Fruit fly (Drosophila melanogaster) whole organism, embryonic: ENCODE data around the gene CG42340.

Source experiments
- Ada2b ChIP-seq: fragments of 200-800 bp; sonication (Bioruptor generic); IDR thresholded peaks from 2 replicates; pipeline ENCODE4 v1.3.6; 2022; ENCODE audit warnings: missing biosample characterization, missing genetic modification characterization
- Atf-2 ChIP-seq: fragments of 200-800 bp; sonication (Bioruptor generic); optimal IDR thresholded peaks from 2 replicates; lab custom pipeline; 2016; ENCODE audit warnings: missing biosample characterization, missing genetic modification characterization
- CG10267 ChIP-seq: fragments of 200-800 bp; sonication (Bioruptor generic); optimal IDR thresholded peaks from 2 replicates; lab custom pipeline; 2018; ENCODE audit warnings: missing biosample characterization, mild to moderate bottlenecking, missing genetic modification characterization, moderate library complexity
- CG10431 ChIP-seq: fragments of 200-800 bp; sonication (Bioruptor generic); optimal IDR thresholded peaks from 3 replicates; lab custom pipeline; 2018; ENCODE audit warnings: missing biosample characterization, mild to moderate bottlenecking, missing genetic modification characterization
- CG11085 ChIP-seq: fragments of 200-800 bp; sonication (Bioruptor generic); IDR thresholded peaks from 2 replicates; pipeline ENCODE4 v1.3.6; 2022; ENCODE audit warnings: missing biosample characterization, missing genetic modification characterization
- CG11093 ChIP-seq: fragments of 200-800 bp; sonication (Bioruptor generic); IDR thresholded peaks from 3 replicates; pipeline ENCODE4 v1.3.6; 2022; ENCODE audit warnings: missing biosample characterization, missing genetic modification characterization
- CG11696 ChIP-seq: fragments of 200-800 bp; sonication (Bioruptor generic); IDR thresholded peaks from 2 replicates; pipeline ENCODE4 v1.3.6; 2022; ENCODE audit warnings: missing biosample characterization, missing genetic modification characterization
- CG12659 ChIP-seq: fragments of 200-800 bp; sonication (Bioruptor generic); optimal IDR thresholded peaks from 3 replicates; lab custom pipeline; 2017; ENCODE audit warnings: mild to moderate bottlenecking, missing biosample characterization, missing genetic modification reagents, missing genetic modification characterization
- CG12744 ChIP-seq: fragments of 200-800 bp; sonication (Bioruptor generic); optimal IDR thresholded peaks from 2 replicates; lab custom pipeline; 2016; ENCODE audit warnings: missing biosample characterization, missing genetic modification characterization
- CG13123 ChIP-seq: fragments of 200-800 bp; sonication (Bioruptor generic); optimal IDR thresholded peaks from 2 replicates; lab custom pipeline; 2016; ENCODE audit warnings: missing biosample characterization, missing genetic modification characterization
- CG13287 ChIP-seq: fragments of 200-800 bp; sonication (Bioruptor generic); IDR thresholded peaks from 2 replicates; pipeline ENCODE4 v1.3.6; 2022; ENCODE audit warnings: missing biosample characterization, missing genetic modification characterization; ENCODE audit not compliant: partially characterized antibody
- CG15269 ChIP-seq: fragments of 200-800 bp; sonication (Bioruptor generic); optimal IDR thresholded peaks from 2 replicates; lab custom pipeline; 2018; ENCODE audit warnings: missing biosample characterization, mild to moderate bottlenecking, missing genetic modification characterization, moderate library complexity
- CG1529 ChIP-seq: fragments of 200-800 bp; sonication (Bioruptor generic); optimal IDR thresholded peaks from 3 replicates; lab custom pipeline; 2018; ENCODE audit warnings: missing biosample characterization, missing genetic modification characterization
- CG17612 ChIP-seq: fragments of 200-800 bp; sonication (Bioruptor generic); IDR thresholded peaks from 2 replicates; pipeline ENCODE4 v1.3.6; 2022; ENCODE audit warnings: missing biosample characterization, missing genetic modification characterization
- CG3065 ChIP-seq: fragments of 200-800 bp; sonication (Bioruptor generic); optimal IDR thresholded peaks from 2 replicates; lab custom pipeline; 2016; ENCODE audit warnings: missing biosample characterization, missing genetic modification characterization
- CG42726 ChIP-seq: fragments of 200-800 bp; sonication (Bioruptor generic); IDR thresholded peaks from 2 replicates; pipeline ENCODE4 v1.3.6; 2022; ENCODE audit warnings: missing biosample characterization, missing genetic modification characterization; ENCODE audit not compliant: partially characterized antibody
- CG9817 ChIP-seq: fragments of 200-800 bp; sonication (Bioruptor generic); optimal IDR thresholded peaks from 2 replicates; lab custom pipeline; 2018; ENCODE audit warnings: missing biosample characterization, mild to moderate bottlenecking, missing genetic modification characterization, moderate library complexity
- CkIIα-i1 ChIP-seq: fragments of 200-800 bp; sonication (Bioruptor generic); IDR thresholded peaks from 2 replicates; pipeline ENCODE4 v1.3.6; 2022; ENCODE audit warnings: missing biosample characterization, missing genetic modification characterization
- Dbx ChIP-seq: fragments of 200-800 bp; sonication (Bioruptor generic); IDR thresholded peaks from 3 replicates; pipeline ENCODE4 v1.3.6; 2022; ENCODE audit warnings: missing biosample characterization, missing genetic modification characterization
- Deaf1 ChIP-seq: fragments of 200-800 bp; optimal IDR thresholded peaks from 3 replicates; lab custom pipeline; 2019; ENCODE audit warnings: missing biosample characterization, mild to moderate bottlenecking, missing genetic modification characterization, moderate library complexity
- Dek ChIP-seq: fragments of 200-800 bp; sonication (Bioruptor generic); optimal IDR thresholded peaks from 3 replicates; lab custom pipeline; 2019; ENCODE audit warnings: missing biosample characterization, mild to moderate bottlenecking, missing genetic modification characterization, moderate library complexity
- E2f1 ChIP-seq: fragments of 200-800 bp; sonication (Bioruptor generic); IDR thresholded peaks from 2 replicates; pipeline ENCODE4 v1.3.6; 2022; ENCODE audit warnings: missing biosample characterization, missing genetic modification characterization
- HLHmδ ChIP-seq: fragments of 200-800 bp; sonication (Bioruptor generic); optimal IDR thresholded peaks from 2 replicates; lab custom pipeline; 2018; ENCODE audit warnings: missing biosample characterization, mild to moderate bottlenecking, missing genetic modification characterization, moderate library complexity
- MESR4 ChIP-seq: fragments of 200-800 bp; sonication (Bioruptor generic); optimal IDR thresholded peaks from 2 replicates; lab custom pipeline; 2018; ENCODE audit warnings: missing biosample characterization, mild to moderate bottlenecking, missing genetic modification characterization, moderate library complexity
- MTF-1 ChIP-seq: fragments of 200-800 bp; sonication (Bioruptor generic); optimal IDR thresholded peaks from 2 replicates; lab custom pipeline; 2018; ENCODE audit warnings: missing biosample characterization, mild to moderate bottlenecking, missing genetic modification characterization, borderline replicate concordance
- Mes4 ChIP-seq: fragments of 200-800 bp; sonication (Bioruptor generic); optimal IDR thresholded peaks from 2 replicates; lab custom pipeline; 2016; ENCODE audit warnings: missing biosample characterization, missing genetic modification characterization
- NfI ChIP-seq: fragments of 200-800 bp; sonication (Bioruptor generic); optimal IDR thresholded peaks from 3 replicates; lab custom pipeline; 2018; ENCODE audit warnings: missing biosample characterization, mild to moderate bottlenecking, missing genetic modification characterization, moderate library complexity
- Opbp ChIP-seq: fragments of 200-800 bp; sonication (Bioruptor generic); IDR thresholded peaks from 3 replicates; pipeline ENCODE4 v1.3.6; 2022; ENCODE audit warnings: missing biosample characterization, missing genetic modification characterization; ENCODE audit not compliant: partially characterized antibody
- Sox100B ChIP-seq: fragments of 200-800 bp; sonication (Bioruptor generic); optimal IDR thresholded peaks from 3 replicates; lab custom pipeline; 2018; ENCODE audit warnings: missing biosample characterization, mild to moderate bottlenecking, missing genetic modification characterization
- Sry-δ ChIP-seq: fragments of 200-800 bp; sonication (Bioruptor generic); optimal IDR thresholded peaks from 2 replicates; lab custom pipeline; 2016; ENCODE audit warnings: missing biosample characterization, missing genetic modification characterization
- Xrp1 ChIP-seq: fragments of 200-800 bp; sonication (Bioruptor generic); IDR thresholded peaks from 2 replicates; pipeline ENCODE4 v1.3.6; 2022; ENCODE audit warnings: missing biosample characterization, missing genetic modification characterization
- bcd ChIP-seq: fragments of 200-800 bp; sonication (Bioruptor generic); optimal IDR thresholded peaks from 2 replicates; lab custom pipeline; 2017; ENCODE audit warnings: missing biosample characterization, mild to moderate bottlenecking, missing genetic modification characterization
- cg ChIP-seq: fragments of 200-800 bp; sonication (Bioruptor generic); optimal IDR thresholded peaks from 3 replicates; lab custom pipeline; 2019; ENCODE audit warnings: missing biosample characterization, mild to moderate bottlenecking, missing genetic modification characterization, moderate library complexity
- crp ChIP-seq, 2 experiments: fragments of 200-800 bp; sonication (Bioruptor generic); optimal IDR thresholded peaks; 2 replicates in 1 of 2; 3 replicates in 1 of 2; lab custom pipeline; 2017; ENCODE audit warnings: missing biosample characterization in 2 of 2, missing genetic modification characterization in 2 of 2, mild to moderate bottlenecking in 1 of 2, moderate library complexity in 1 of 2
- danr ChIP-seq: fragments of 200-800 bp; sonication (Bioruptor generic); IDR thresholded peaks from 2 replicates; pipeline ENCODE4 v1.3.6; 2022; ENCODE audit warnings: missing biosample characterization, missing genetic modification characterization
- dmrt99B ChIP-seq: fragments of 200-800 bp; sonication (Bioruptor generic); optimal IDR thresholded peaks from 2 replicates; lab custom pipeline; 2018; ENCODE audit warnings: missing biosample characterization, mild to moderate bottlenecking, missing genetic modification characterization, moderate library complexity
- fu2 ChIP-seq: fragments of 200-800 bp; sonication (Bioruptor generic); optimal IDR thresholded peaks from 2 replicates; lab custom pipeline; 2016; ENCODE audit warnings: missing biosample characterization, missing genetic modification characterization
- h ChIP-seq: fragments of >200 bp; optimal IDR thresholded peaks from 2 replicates; lab custom pipeline; 2017
- ind ChIP-seq: fragments of 200-800 bp; sonication (Bioruptor generic); optimal IDR thresholded peaks from 3 replicates; lab custom pipeline; 2016; ENCODE audit warnings: missing biosample characterization, missing genetic modification characterization
- insv ChIP-seq, 2 experiments: fragments of 200-800 bp; sonication (Bioruptor generic); optimal IDR thresholded peaks; 3 replicates each; lab custom pipeline; 2016 to 2018; ENCODE audit warnings: missing biosample characterization in 2 of 2, missing genetic modification characterization in 2 of 2
- jigr1 ChIP-seq: fragments of 200-800 bp; sonication (Bioruptor generic); IDR thresholded peaks from 3 replicates; pipeline ENCODE4 v1.3.6; 2022; ENCODE audit warnings: missing biosample characterization, missing genetic modification characterization
- luna ChIP-seq: fragments of 200-800 bp; sonication (Bioruptor generic); optimal IDR thresholded peaks from 2 replicates; lab custom pipeline; 2016; ENCODE audit warnings: missing biosample characterization, missing genetic modification characterization
- pb ChIP-seq: fragments of 200-800 bp; sonication (Bioruptor generic); optimal IDR thresholded peaks from 3 replicates; lab custom pipeline; 2016; ENCODE audit warnings: missing biosample characterization, missing genetic modification characterization
- pho ChIP-seq: fragments of 200-800 bp; sonication (Bioruptor generic); optimal IDR thresholded peaks from 2 replicates; lab custom pipeline; 2016; ENCODE audit warnings: missing biosample characterization, missing genetic modification characterization
- prd ChIP-seq, 3 experiments: fragments of >200 bp in 2 of 3; fragments of 200-800 bp in 1 of 3; sonication (Bioruptor generic) in 1 of 3; optimal IDR thresholded peaks in 2 of 3; IDR thresholded peaks in 1 of 3; 2 replicates in 2 of 3; 3 replicates in 1 of 3; pipeline versions ENCODE4 v1.3.6 to Lab custom; 2017 to 2022; ENCODE audit warnings: missing biosample characterization in 1 of 3, missing genetic modification characterization in 1 of 3
- ro ChIP-seq: fragments of 200-800 bp; sonication (Bioruptor generic); IDR thresholded peaks from 2 replicates; pipeline ENCODE4 v1.3.6; 2022; ENCODE audit warnings: missing biosample characterization, missing genetic modification characterization
- sens ChIP-seq: fragments of 200-800 bp; sonication (Bioruptor generic); peaks from one replicate; lab custom pipeline; 2016; ENCODE audit warnings: missing biosample characterization, missing genetic modification characterization
- so ChIP-seq: fragments of 200-800 bp; sonication (Bioruptor generic); IDR thresholded peaks from 3 replicates; pipeline ENCODE4 v1.3.6; 2022; ENCODE audit warnings: missing biosample characterization, missing genetic modification characterization
- sob ChIP-seq: fragments of 200-800 bp; sonication (Bioruptor generic); IDR thresholded peaks from 2 replicates; pipeline ENCODE4 v1.3.6; 2022; ENCODE audit warnings: missing biosample characterization, missing genetic modification characterization
- tna ChIP-seq: fragments of 200-800 bp; sonication (Bioruptor generic); IDR thresholded peaks from 2 replicates; pipeline ENCODE4 v1.3.6; 2022; ENCODE audit warnings: missing biosample characterization, missing genetic modification characterization; ENCODE audit not compliant: partially characterized antibody
- vvl ChIP-seq: fragments of 200-800 bp; sonication (Bioruptor generic); IDR thresholded peaks from 2 replicates; pipeline ENCODE4 v1.3.6; 2022; ENCODE audit warnings: missing biosample characterization, missing genetic modification characterization
- zfh2 ChIP-seq: fragments of 200-800 bp; sonication (Bioruptor generic); optimal IDR thresholded peaks from 2 replicates; lab custom pipeline; 2016; ENCODE audit warnings: missing biosample characterization, missing genetic modification characterization

CG42340 gene

dm6 chrX:6545862-6546270 is 21.7 kb upstream of the CG42340 start (continued):
- peak; percentile 92 for TF ChIP-seq Deaf1 (tag; lab: Kevin White, UChicago)
- peak; percentile 92 for TF ChIP-seq Atf-2 (GFP tag; lab: Kevin White, UChicago)
- no peak for TF ChIP-seq Sox100B
- no peak for TF ChIP-seq sens (GFP tag; lab: Kevin White, UChicago)
- TF ChIP-seq danr (GFP tag; lab: Robert Waterston, UW): no peak
- TF ChIP-seq CG11696: no peak
- no peak for TF ChIP-seq cg (GFP tag; lab: Kevin White, UChicago)
- TF ChIP-seq MESR4 (GFP tag; lab: Kevin White, UChicago): no peak
- TF ChIP-seq bcd (GFP tag; lab: Kevin White, UChicago): no peak
- no peak for TF ChIP-seq Dek (tag; lab: Kevin White, UChicago)
- no peak for TF ChIP-seq zfh2
- TF ChIP-seq Xrp1 (GFP tag; lab: Robert Waterston, UW): peak; percentile 10; the same call in 1 of the 2 replicates
- no peak for TF ChIP-seq CG15269 (tag; lab: Kevin White, UChicago)
- peak; percentile 44 for TF ChIP-seq vvl
- TF ChIP-seq CG12659 (GFP tag; lab: Kevin White, UChicago): no peak
- peak in 1 of 2 experiments; percentile 48 for TF ChIP-seq insv (GFP tag; optimal IDR thresholded peaks at IDR 0.05; lab: Kevin White, UChicago)
- TF ChIP-seq ro: no peak
- TF ChIP-seq sob: no peak
- TF ChIP-seq CG13123: no peak
- no peak for TF ChIP-seq Opbp (GFP tag; lab: Robert Waterston, UW)
- TF ChIP-seq CG3065 (GFP tag; lab: Kevin White, UChicago): no peak
- no peak for TF ChIP-seq luna (GFP tag; lab: Kevin White, UChicago)
- no peak for TF ChIP-seq E2f1 (GFP tag; lab: Robert Waterston, UW)
- TF ChIP-seq pb (GFP tag; lab: Kevin White, UChicago): no peak
- TF ChIP-seq NfI (GFP tag; lab: Kevin White, UChicago): no peak
- TF ChIP-seq fu2 (GFP tag; lab: Kevin White, UChicago): no peak
- TF ChIP-seq so (GFP tag; lab: Robert Waterston, UW): no peak
- TF ChIP-seq CG1529: no peak
- no peak for TF ChIP-seq h (lab: Kevin White, UChicago)
- TF ChIP-seq CG10431 (GFP tag; lab: Kevin White, UChicago): no peak
- no peak for TF ChIP-seq Mes4 (GFP tag; lab: Kevin White, UChicago)
- no peak for TF ChIP-seq prd (optimal IDR thresholded peaks at IDR 0.05; lab: Kevin White, UChicago)
- TF ChIP-seq prd (GFP tag; IDR thresholded peaks at IDR 0.05; lab: Robert Waterston, UW): no peak

DNA sequence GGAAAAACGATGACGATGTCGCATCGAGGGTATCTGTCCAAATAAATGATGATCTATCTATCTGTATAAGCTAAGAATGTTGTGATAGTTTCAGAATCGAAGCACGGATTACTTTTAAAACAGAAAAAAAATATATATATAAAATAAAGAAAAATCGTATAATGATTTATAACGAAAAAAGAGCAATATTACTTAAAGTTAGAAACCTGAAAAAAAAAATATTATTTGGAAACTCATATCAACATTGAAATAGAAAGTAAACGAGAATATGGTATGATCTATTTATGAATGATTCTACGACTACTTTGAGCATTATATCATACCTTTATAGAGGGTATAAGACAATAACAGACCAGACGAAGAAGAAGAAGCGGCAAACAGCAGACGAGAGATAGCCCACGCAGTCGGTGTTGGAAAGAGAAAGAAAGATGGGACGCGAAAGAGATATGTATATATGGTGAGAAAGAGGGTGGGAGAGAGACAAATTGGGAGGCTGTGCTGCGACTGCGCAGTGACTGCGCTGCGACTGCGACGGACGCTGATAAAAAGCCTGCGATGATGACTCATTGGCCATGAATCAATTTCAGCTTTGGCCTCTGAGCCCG is 19.5 kb upstream of the CG42340 start:
- TF ChIP-seq CG12744 (no peak), CG13287 (GFP tag; lab: Robert Waterston, UW) (no peak), CG11085 (no peak), ind (GFP tag; lab: Kevin White, UChicago) (no peak), Sry-δ (GFP tag; lab: Kevin White, UChicago) (no peak), CG10267 (tag; lab: Kevin White, UChicago) (no peak), CG42726 (GFP tag; lab: Robert Waterston, UW) (no peak), jigr1 (GFP tag; lab: Robert Waterston, UW) (no peak), MTF-1 (no peak), tna (no peak), HLHmδ (no peak), CG17612 (GFP tag; lab: Robert Waterston, UW) (no peak), crp (GFP tag; optimal IDR thresholded peaks at IDR 0.05; lab: Kevin White, UChicago) (no peak), Ada2b (no peak), dmrt99B (tag; lab: Kevin White, UChicago) (peak; percentile 51), Dbx (GFP tag; lab: Robert Waterston, UW) (no peak), CG11093 (GFP tag; lab: Robert Waterston, UW) (no peak), pho (GFP tag; lab: Kevin White, UChicago) (no peak), CkIIα-i1 (no peak), CG9817 (no peak)
